Worm (Caenorhabditis elegans) whole organism, L4/young adult: ENCODE measurements around the gene R09E10.5.

ENCODE experiments used
- W03F9.2 ChIP-seq: fragments of 150-350 bp; optimal IDR thresholded peaks from 2 replicates; lab custom pipeline; 2014; ENCODE audit warnings: missing biosample characterization, missing genetic modification characterization
- dao-5 ChIP-seq: sonication (generic microtip); optimal IDR thresholded peaks from 2 replicates; lab custom pipeline; 2016; ENCODE audit warnings: missing genotype, missing genetic modification characterization, moderate library complexity, missing compliant biosample characterization
- him-1 ChIP-seq: sonication (generic microtip); optimal IDR thresholded peaks from 2 replicates; lab custom pipeline; 2016; ENCODE audit warnings: missing genotype, missing genetic modification reagents, missing genetic modification characterization, missing compliant biosample characterization

DNA sequence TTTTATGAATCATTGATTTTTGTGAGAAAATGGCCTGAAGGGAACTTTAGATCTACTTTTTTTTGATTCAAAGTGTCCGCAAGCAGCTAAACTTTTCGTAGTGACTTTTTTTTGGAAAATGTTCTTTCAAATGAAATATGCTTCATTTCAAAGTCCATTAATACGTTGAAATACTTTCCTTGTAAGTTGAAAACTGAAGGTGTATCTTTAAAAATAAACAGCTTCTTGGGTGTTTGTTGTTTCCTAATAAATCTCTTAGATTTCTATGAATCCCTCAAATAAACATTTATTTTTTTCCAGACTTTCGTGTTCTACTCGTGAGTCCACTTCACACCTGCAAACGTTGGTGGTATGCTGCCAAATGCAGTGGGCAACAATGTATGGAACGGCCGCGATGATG lies 15.4 kb downstream of the R09E10.5 start, which contains the start of gene ebax-1:
- TF ChIP-seq him-1 (no peak), W03F9.2 (tag; lab: Kevin White, UChicago) (no peak), dao-5 (no peak)
